Worm (Caenorhabditis elegans) whole organism, L2 larva: ENCODE measurements around the gene B0035.21.

Experiments
- alr-1 ChIP-seq: fragments of 150-350 bp; optimal IDR thresholded peaks from 2 replicates; lab custom pipeline; 2014; ENCODE audit warnings: missing biosample characterization, missing genetic modification characterization
- unc-62 ChIP-seq: fragments of 150-350 bp; optimal IDR thresholded peaks from 2 replicates; lab custom pipeline; 2014; ENCODE audit warnings: missing biosample characterization, missing genetic modification reagents, missing genetic modification characterization

ce11 chrIV:11352768-11353167 lies 25.7 kb downstream of the B0035.21 start:
- TF ChIP-seq alr-1 (tag; lab: Kevin White, UChicago) (no peak), unc-62 (GFP tag; lab: Kevin White, UChicago) (no peak)
